Fruit fly (Drosophila melanogaster) S2 (cell line): Measurements from ENCODE around the gene Uqcc1.

ENCODE experiments used
- CG8478 ChIP-seq: fragments of >200 bp; optimal IDR thresholded peaks from 2 replicates; lab custom pipeline; 2018
- CTCF ChIP-seq, 2 experiments: fragments of >200 bp; optimal IDR thresholded peaks; 2 replicates each; lab custom pipeline; 2018

- TF ChIP-seq CG8478 (lab: Kevin White, UChicago) (no peak), CTCF (optimal IDR thresholded peaks at IDR 0.05; lab: Kevin White, UChicago) (no peak)
Measured at dm6 chr3L:6934799-6935318, 23.0 kb downstream of the Uqcc1 start.
